Worm (Caenorhabditis elegans): ENCODE measurements around the gene lim-8.

Gene lim-8

ce11 chrIII:6863901-6864300 is 61.3 kb downstream of the lim-8 start, which contains the start of gene sma-3:
TSS of gene sma-3 (minus strand) at chrIII:6863968.
- no peak for TF ChIP-seq nhr-12 (tag; optimal IDR thresholded peaks at IDR 0.05)
- TF ChIP-seq ztf-1 (GFP tag; conservative IDR thresholded peaks at IDR 0.05), result no peak
- no peak for TF ChIP-seq dmd-4 (tag; optimal IDR thresholded peaks at IDR 0.05)
- TF ChIP-seq ceh-16 (tag; optimal IDR thresholded peaks at IDR 0.05), result no peak
- TF ChIP-seq snpc-4 (tag; optimal IDR thresholded peaks at IDR 0.05), result no peak
- no peak for TF ChIP-seq F13H6.1 (tag; optimal IDR thresholded peaks at IDR 0.05)
- no peak for TF ChIP-seq unc-39 (tag; optimal IDR thresholded peaks at IDR 0.05)
- TF ChIP-seq ztf-4 (tag; optimal IDR thresholded peaks at IDR 0.05), result no peak
- TF ChIP-seq nhr-77 (tag; optimal IDR thresholded peaks at IDR 0.05), result no peak
- TF ChIP-seq aly-2 (tag; optimal IDR thresholded peaks at IDR 0.05), result no peak
- TF ChIP-seq ZK546.5 (tag; optimal IDR thresholded peaks at IDR 0.05), result no peak
- peak; percentile 86 for TF ChIP-seq blmp-1 (tag; optimal IDR thresholded peaks at IDR 0.05; ENCODE audit: insufficient read depth)
- no peak for TF ChIP-seq nhr-11 (tag; optimal IDR thresholded peaks at IDR 0.05)
- no peak for TF ChIP-seq elt-1 (tag; optimal IDR thresholded peaks at IDR 0.05)
- peak; percentile 12 for TF ChIP-seq sma-9 (GFP tag; optimal IDR thresholded peaks at IDR 0.05)
- no peak for TF ChIP-seq sma-9 (tag; optimal IDR thresholded peaks at IDR 0.05)
- TF ChIP-seq lsy-2 (tag; optimal IDR thresholded peaks at IDR 0.05), result peak in 1 of 2 experiments; percentile 5
- TF ChIP-seq mbf-1 (tag; optimal IDR thresholded peaks at IDR 0.05), result no peak
- TF ChIP-seq nhr-237 (tag; optimal IDR thresholded peaks at IDR 0.05), result no peak
- no peak for TF ChIP-seq zag-1 (tag; optimal IDR thresholded peaks at IDR 0.05)
- TF ChIP-seq lin-13 (GFP tag; optimal IDR thresholded peaks at IDR 0.05), result no peak
- no peak for TF ChIP-seq nhr-6 (tag; optimal IDR thresholded peaks at IDR 0.05)
- no peak for TF ChIP-seq R02D3.7 (tag; optimal IDR thresholded peaks at IDR 0.05)
- TF ChIP-seq mab-5 (tag; optimal IDR thresholded peaks at IDR 0.05), result no peak
- TF ChIP-seq egl-27 (tag; optimal IDR thresholded peaks at IDR 0.05), result no peak
- TF ChIP-seq elt-3 (tag; optimal IDR thresholded peaks at IDR 0.05), result no peak
- no peak for TF ChIP-seq skn-1 (tag; optimal IDR thresholded peaks at IDR 0.05)
- TF ChIP-seq lin-39 (tag; optimal IDR thresholded peaks at IDR 0.05), result no peak
- no peak for TF ChIP-seq sma-3 (GFP tag; optimal IDR thresholded peaks at IDR 0.05)
- no peak for TF ChIP-seq ceh-82 (tag; optimal IDR thresholded peaks at IDR 0.05)
- TF ChIP-seq unc-62 (GFP tag; optimal IDR thresholded peaks at IDR 0.05), result no peak
- peak; percentile 49 for TF ChIP-seq C34F6.9 (tag; optimal IDR thresholded peaks at IDR 0.05)
- TF ChIP-seq gmeb-1 (tag; optimal IDR thresholded peaks at IDR 0.05), result peak; percentile 12
- TF ChIP-seq nhr-21 (tag; optimal IDR thresholded peaks at IDR 0.05), result no peak
- TF ChIP-seq nhr-129 (tag; optimal IDR thresholded peaks at IDR 0.05), result peak; percentile 1
- no peak for TF ChIP-seq Y55F3AM.14 (GFP tag; optimal IDR thresholded peaks at IDR 0.05)
- TF ChIP-seq nhr-25 (tag; optimal IDR thresholded peaks at IDR 0.05), result no peak
- TF ChIP-seq peb-1 (tag; optimal IDR thresholded peaks at IDR 0.05), result no peak
- no peak for TF ChIP-seq ztf-11 (tag; optimal IDR thresholded peaks at IDR 0.05)
- TF ChIP-seq sem-4 (tag; optimal IDR thresholded peaks at IDR 0.05), result no peak
- no peak for TF ChIP-seq alr-1 (tag; optimal IDR thresholded peaks at IDR 0.05)
- no peak for TF ChIP-seq lin-11 (tag; optimal IDR thresholded peaks at IDR 0.05)
- TF ChIP-seq nhr-23 (tag; optimal IDR thresholded peaks at IDR 0.05), result no peak
- no peak for TF ChIP-seq ama-1 (optimal IDR thresholded peaks at IDR 0.05)
- peak; percentile 19 for TF ChIP-seq crh-2 (tag; optimal IDR thresholded peaks at IDR 0.05)
- TF ChIP-seq fos-1 (tag; optimal IDR thresholded peaks at IDR 0.05), result peak; percentile 92
- TF ChIP-seq nhr-10 (tag; optimal IDR thresholded peaks at IDR 0.05), result no peak
- no peak for TF ChIP-seq unc-55 (GFP tag; optimal IDR thresholded peaks at IDR 0.05)
- TF ChIP-seq mdl-1 (tag; optimal IDR thresholded peaks at IDR 0.05), result no peak

Measured in whole organism, L2 larva.